Fruit fly (Drosophila melanogaster) whole organism, embryonic: ENCODE measurements around the gene brv3.

Source experiments
- Abd-B ChIP-seq: fragments of 200-800 bp; sonication (Bioruptor generic); optimal IDR thresholded peaks from 2 replicates; lab custom pipeline; 2018; ENCODE audit warnings: missing biosample characterization, mild to moderate bottlenecking, missing genetic modification characterization, moderate library complexity
- Atf3 ChIP-seq: fragments of 200-800 bp; sonication (Bioruptor generic); optimal IDR thresholded peaks from 3 replicates; lab custom pipeline; 2016; ENCODE audit warnings: missing biosample characterization, missing genetic modification characterization
- CG1024 ChIP-seq: fragments of 200-800 bp; sonication (Bioruptor generic); IDR thresholded peaks from 2 replicates; pipeline ENCODE4 v1.3.6; 2022; ENCODE audit warnings: missing biosample characterization, missing genetic modification characterization
- CG11247 ChIP-seq: fragments of 200-800 bp; sonication (Bioruptor generic); IDR thresholded peaks from 2 replicates; pipeline ENCODE4 v1.3.6; 2022; ENCODE audit warnings: missing biosample characterization, missing genetic modification characterization
- CG11456 ChIP-seq: fragments of 200-800 bp; sonication (Bioruptor generic); IDR thresholded peaks from 3 replicates; pipeline ENCODE4 v1.3.6; 2022; ENCODE audit warnings: missing biosample characterization, missing genetic modification characterization
- CG11560 ChIP-seq: fragments of 200-800 bp; sonication (Bioruptor generic); IDR thresholded peaks from 3 replicates; pipeline ENCODE4 v1.3.6; 2022; ENCODE audit warnings: missing biosample characterization, missing genetic modification characterization
- CG11723 ChIP-seq: fragments of 200-800 bp; sonication (Bioruptor generic); optimal IDR thresholded peaks from 2 replicates; lab custom pipeline; 2017; ENCODE audit warnings: missing biosample characterization, mild to moderate bottlenecking, missing genetic modification characterization
- CG13424 ChIP-seq: fragments of 200-800 bp; sonication (Bioruptor generic); optimal IDR thresholded peaks from 2 replicates; lab custom pipeline; 2019; ENCODE audit warnings: missing biosample characterization, mild to moderate bottlenecking, missing genetic modification characterization, moderate library complexity
- CG14441 ChIP-seq: fragments of 200-800 bp; sonication (Bioruptor generic); IDR thresholded peaks from 2 replicates; pipeline ENCODE4 v1.3.6; 2022; ENCODE audit warnings: missing biosample characterization, missing genetic modification characterization
- CG15073 ChIP-seq: fragments of 200-800 bp; sonication (Bioruptor generic); optimal IDR thresholded peaks from 2 replicates; lab custom pipeline; 2016; ENCODE audit warnings: missing biosample characterization, missing genetic modification characterization
- CG15269 ChIP-seq: fragments of 200-800 bp; sonication (Bioruptor generic); optimal IDR thresholded peaks from 2 replicates; lab custom pipeline; 2018; ENCODE audit warnings: missing biosample characterization, mild to moderate bottlenecking, missing genetic modification characterization, moderate library complexity
- CG16815 ChIP-seq: fragments of 200-800 bp; sonication (Bioruptor generic); optimal IDR thresholded peaks from 3 replicates; lab custom pipeline; 2017; ENCODE audit warnings: missing biosample characterization, mild to moderate bottlenecking, missing genetic modification characterization
- CG17612 ChIP-seq: fragments of 200-800 bp; sonication (Bioruptor generic); IDR thresholded peaks from 2 replicates; pipeline ENCODE4 v1.3.6; 2022; ENCODE audit warnings: missing biosample characterization, missing genetic modification characterization
- CG18476 ChIP-seq: fragments of 200-800 bp; sonication (Bioruptor generic); optimal IDR thresholded peaks from 2 replicates; lab custom pipeline; 2016; ENCODE audit warnings: missing biosample characterization, mild to moderate bottlenecking, missing genetic modification characterization
- CG2120 ChIP-seq: fragments of 200-800 bp; sonication (Bioruptor generic); optimal IDR thresholded peaks from 3 replicates; lab custom pipeline; 2016; ENCODE audit warnings: missing biosample characterization, missing genetic modification characterization
- CG2202 ChIP-seq: fragments of 200-800 bp; sonication (Bioruptor generic); optimal IDR thresholded peaks from 2 replicates; lab custom pipeline; 2018; ENCODE audit warnings: missing biosample characterization, mild to moderate bottlenecking, missing genetic modification characterization
- CG31388 ChIP-seq: fragments of 200-800 bp; sonication (Bioruptor generic); optimal IDR thresholded peaks from 2 replicates; lab custom pipeline; 2016; ENCODE audit warnings: missing biosample characterization, missing genetic modification characterization
- CG32532 ChIP-seq: fragments of 200-800 bp; sonication (Bioruptor generic); IDR thresholded peaks from 2 replicates; pipeline ENCODE4 v1.3.6; 2022; ENCODE audit warnings: missing biosample characterization, missing genetic modification characterization
- CG33213 ChIP-seq: fragments of 200-800 bp; sonication (Bioruptor generic); optimal IDR thresholded peaks from 3 replicates; lab custom pipeline; 2016; ENCODE audit warnings: missing biosample characterization, missing genetic modification characterization
- CG42726 ChIP-seq: fragments of 200-800 bp; sonication (Bioruptor generic); IDR thresholded peaks from 2 replicates; pipeline ENCODE4 v1.3.6; 2022; ENCODE audit warnings: missing biosample characterization, missing genetic modification characterization; ENCODE audit not compliant: partially characterized antibody
- CG4360 ChIP-seq: fragments of 200-800 bp; sonication (Bioruptor generic); IDR thresholded peaks from 2 replicates; pipeline ENCODE4 v1.3.6; 2022; ENCODE audit warnings: missing biosample characterization, missing genetic modification characterization
- CG7357 ChIP-seq: fragments of 200-800 bp; sonication (Bioruptor generic); IDR thresholded peaks from 3 replicates; pipeline ENCODE4 v1.3.6; 2022; ENCODE audit warnings: missing biosample characterization, missing genetic modification characterization
- CG8944 ChIP-seq: fragments of 200-800 bp; sonication (Bioruptor generic); optimal IDR thresholded peaks from 3 replicates; lab custom pipeline; 2016; ENCODE audit warnings: missing biosample characterization, missing genetic modification characterization
- Dll ChIP-seq: fragments of 200-800 bp; sonication (Bioruptor generic); IDR thresholded peaks from 4 replicates; pipeline ENCODE4 v1.3.6; 2022; ENCODE audit warnings: missing biosample characterization, missing genetic modification characterization; ENCODE audit not compliant: partially characterized antibody
- E2f2 ChIP-seq: fragments of 200-800 bp; sonication (Bioruptor generic); IDR thresholded peaks from 2 replicates; pipeline ENCODE4 v1.3.6; 2022; ENCODE audit warnings: missing biosample characterization, missing genetic modification characterization
- Ets97D ChIP-seq: fragments of 200-800 bp; sonication (Bioruptor generic); optimal IDR thresholded peaks from 3 replicates; lab custom pipeline; 2016; ENCODE audit warnings: missing biosample characterization, missing genetic modification characterization
- H15 ChIP-seq: fragments of 200-800 bp; sonication (Bioruptor generic); IDR thresholded peaks from 3 replicates; pipeline ENCODE4 v1.3.6; 2022; ENCODE audit warnings: missing biosample characterization, missing genetic modification characterization
- Hand ChIP-seq: fragments of 200-800 bp; sonication (Bioruptor generic); optimal IDR thresholded peaks from 2 replicates; lab custom pipeline; 2017; ENCODE audit warnings: mild to moderate bottlenecking, missing biosample characterization, missing genetic modification reagents, missing genetic modification characterization
- Lim3 ChIP-seq: fragments of 200-800 bp; sonication (Bioruptor generic); IDR thresholded peaks from 2 replicates; pipeline ENCODE4 v1.3.6; 2022; ENCODE audit warnings: missing biosample characterization, missing genetic modification characterization
- Oaz ChIP-seq: fragments of 200-800 bp; sonication (Bioruptor generic); IDR thresholded peaks from 2 replicates; pipeline ENCODE4 v1.3.6; 2022; ENCODE audit warnings: missing biosample characterization, missing genetic modification characterization
- Ptx1 ChIP-seq: fragments of 200-800 bp; sonication (Bioruptor generic); IDR thresholded peaks from 2 replicates; pipeline ENCODE4 v1.3.6; 2022; ENCODE audit warnings: missing biosample characterization, missing genetic modification characterization
- Spps ChIP-seq: fragments of 200-800 bp; sonication (Bioruptor generic); optimal IDR thresholded peaks from 2 replicates; lab custom pipeline; 2018; ENCODE audit warnings: missing biosample characterization, mild to moderate bottlenecking, missing genetic modification characterization
- Ssrp ChIP-seq: fragments of 200-800 bp; sonication (Bioruptor generic); optimal IDR thresholded peaks from 2 replicates; lab custom pipeline; 2018; ENCODE audit warnings: missing biosample characterization, mild to moderate bottlenecking, missing genetic modification characterization, moderate library complexity
- Tbp ChIP-seq: fragments of >200 bp; optimal IDR thresholded peaks from 2 replicates; lab custom pipeline; 2018; ENCODE audit warnings: missing biosample characterization, missing genetic modification characterization
- ase ChIP-seq: fragments of 200-800 bp; sonication (Bioruptor generic); IDR thresholded peaks from 3 replicates; pipeline ENCODE4 v1.3.6; 2022; ENCODE audit warnings: missing biosample characterization, missing genetic modification characterization
- bcd ChIP-seq: fragments of 200-800 bp; sonication (Bioruptor generic); optimal IDR thresholded peaks from 2 replicates; lab custom pipeline; 2017; ENCODE audit warnings: missing biosample characterization, mild to moderate bottlenecking, missing genetic modification characterization
- chm ChIP-seq: fragments of 200-800 bp; sonication (Bioruptor generic); IDR thresholded peaks from 2 replicates; pipeline ENCODE4 v1.3.6; 2022; ENCODE audit warnings: missing biosample characterization, missing genetic modification characterization
- grn ChIP-seq: fragments of 200-800 bp; sonication (Bioruptor generic); optimal IDR thresholded peaks from 3 replicates; lab custom pipeline; 2017; ENCODE audit warnings: missing biosample characterization, missing genetic modification characterization
- gro ChIP-seq: fragments of 200-800 bp; sonication (Bioruptor generic); optimal IDR thresholded peaks from 2 replicates; lab custom pipeline; 2016; ENCODE audit warnings: missing biosample characterization, missing genetic modification characterization
- gt ChIP-seq: fragments of 200-800 bp; sonication (Bioruptor generic); IDR thresholded peaks from 2 replicates; pipeline ENCODE4 v1.3.6; 2022; ENCODE audit warnings: missing biosample characterization, missing genetic modification characterization
- h ChIP-seq: fragments of >200 bp; optimal IDR thresholded peaks from 2 replicates; lab custom pipeline; 2017
- ham ChIP-seq: fragments of 200-800 bp; sonication (Bioruptor generic); IDR thresholded peaks from 2 replicates; pipeline ENCODE4 v1.3.6; 2022; ENCODE audit warnings: missing biosample characterization, missing genetic modification characterization
- hb ChIP-seq: fragments of 200-800 bp; sonication (Bioruptor generic); IDR thresholded peaks from 3 replicates; pipeline ENCODE4 v1.3.6; 2022; ENCODE audit warnings: missing biosample characterization, missing genetic modification characterization; ENCODE audit not compliant: partially characterized antibody
- kah ChIP-seq: fragments of 200-800 bp; sonication (Bioruptor generic); optimal IDR thresholded peaks from 2 replicates; lab custom pipeline; 2018; ENCODE audit warnings: missing biosample characterization, mild to moderate bottlenecking, missing genetic modification characterization
- kni ChIP-seq: fragments of 200-800 bp; sonication (Bioruptor generic); optimal IDR thresholded peaks from 3 replicates; lab custom pipeline; 2017; ENCODE audit warnings: mild to moderate bottlenecking, missing biosample characterization, missing genetic modification reagents, missing genetic modification characterization
- luna ChIP-seq: fragments of 200-800 bp; sonication (Bioruptor generic); optimal IDR thresholded peaks from 2 replicates; lab custom pipeline; 2016; ENCODE audit warnings: missing biosample characterization, missing genetic modification characterization
- onecut ChIP-seq: fragments of 200-800 bp; sonication (Bioruptor generic); IDR thresholded peaks from 2 replicates; pipeline ENCODE4 v1.3.6; 2022; ENCODE audit warnings: missing biosample characterization, missing genetic modification characterization
- pho ChIP-seq: fragments of 200-800 bp; sonication (Bioruptor generic); optimal IDR thresholded peaks from 2 replicates; lab custom pipeline; 2016; ENCODE audit warnings: missing biosample characterization, missing genetic modification characterization
- row ChIP-seq: fragments of 200-800 bp; sonication (Bioruptor generic); IDR thresholded peaks from 3 replicates; pipeline ENCODE4 v1.3.6; 2022; ENCODE audit warnings: missing biosample characterization, missing genetic modification characterization
- slou ChIP-seq: fragments of 200-800 bp; sonication (Bioruptor generic); optimal IDR thresholded peaks from 3 replicates; lab custom pipeline; 2016; ENCODE audit warnings: missing biosample characterization, missing genetic modification characterization
- usp ChIP-seq: fragments of >200 bp; optimal IDR thresholded peaks from 2 replicates; lab custom pipeline; 2017; ENCODE audit warnings: missing biosample characterization, missing genetic modification characterization
- vnd ChIP-seq: fragments of 200-800 bp; sonication (Bioruptor generic); IDR thresholded peaks from 3 replicates; pipeline ENCODE4 v1.3.6; 2022; ENCODE audit warnings: missing biosample characterization, missing genetic modification characterization; ENCODE audit not compliant: partially characterized antibody
- zf30C ChIP-seq: fragments of 200-800 bp; sonication (Bioruptor generic); optimal IDR thresholded peaks from 3 replicates; lab custom pipeline; 2018; ENCODE audit warnings: missing biosample characterization, mild to moderate bottlenecking, missing genetic modification characterization

The brv3 gene

DNA sequence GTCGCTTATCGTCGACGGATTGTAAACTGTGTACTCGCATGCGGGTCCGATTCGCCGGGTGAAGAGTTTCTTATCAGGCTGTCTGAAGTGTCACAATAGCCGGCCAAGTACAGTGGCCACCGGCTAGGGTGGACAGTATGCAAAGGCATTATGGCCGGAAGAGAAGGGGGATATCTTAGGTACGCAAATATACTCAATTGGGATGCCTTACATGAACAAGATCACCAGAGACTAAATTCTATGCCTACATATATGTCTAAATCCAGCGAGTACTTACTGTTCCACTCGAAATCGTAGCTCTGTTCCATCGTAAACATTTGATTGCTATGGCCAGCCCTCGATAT lies 30.6 kb downstream of the brv3 start (continued):
- TF ChIP-seq vnd (GFP tag; lab: Robert Waterston, UW) (peak; percentile 55; the same call in 2 of the 3 replicates), ham (GFP tag; lab: Robert Waterston, UW) (peak; percentile 64; the same call in 1 of the 2 replicates), Ssrp (tag; lab: Kevin White, UChicago) (peak; percentile 77), Tbp (GFP tag; lab: Kevin White, UChicago) (no peak), H15 (GFP tag; lab: Robert Waterston, UW) (peak; percentile 94), CG15073 (GFP tag; lab: Kevin White, UChicago) (peak; percentile 60), CG11456 (GFP tag; lab: Robert Waterston, UW) (peak; percentile 98), h (lab: Kevin White, UChicago) (no peak), CG1024 (GFP tag; lab: Robert Waterston, UW) (peak; percentile 85), onecut (peak; percentile 80), CG32532 (GFP tag; lab: Robert Waterston, UW) (peak; percentile 97), CG42726 (GFP tag; lab: Robert Waterston, UW) (no peak), gro (GFP tag; lab: Kevin White, UChicago) (peak; percentile 92), CG11560 (peak; percentile 88), CG16815 (GFP tag; lab: Kevin White, UChicago) (peak; percentile 79), Dll (no peak), Ets97D (GFP tag; lab: Kevin White, UChicago) (peak; percentile 69), kah (peak; percentile 64), E2f2 (GFP tag; lab: Robert Waterston, UW) (peak; percentile 67), CG17612 (GFP tag; lab: Robert Waterston, UW) (peak; percentile 88), slou (peak; percentile 79), CG8944 (GFP tag; lab: Kevin White, UChicago) (peak; percentile 91), Hand (peak; percentile 92), CG4360 (GFP tag; lab: Robert Waterston, UW) (peak; percentile 67), Ptx1 (GFP tag; lab: Robert Waterston, UW) (peak; percentile 96), Atf3 (GFP tag; lab: Kevin White, UChicago) (peak; percentile 78), Lim3 (GFP tag; lab: Robert Waterston, UW) (peak; percentile 75), CG11723 (peak; percentile 78), CG18476 (GFP tag; lab: Kevin White, UChicago) (peak; percentile 83), chm (GFP tag; lab: Robert Waterston, UW) (peak; percentile 86; the same call in 1 of the 2 replicates), Oaz (GFP tag; lab: Robert Waterston, UW) (peak; percentile 86), ase (GFP tag; lab: Robert Waterston, UW) (peak; percentile 88), CG7357 (GFP tag; lab: Robert Waterston, UW) (peak; percentile 88), CG2202 (tag; lab: Kevin White, UChicago) (no peak), zf30C (GFP tag; lab: Kevin White, UChicago) (no peak), grn (GFP tag; lab: Kevin White, UChicago) (peak; percentile 84), Spps (tag; lab: Kevin White, UChicago) (peak; percentile 39), kni (GFP tag; lab: Kevin White, UChicago) (no peak), pho (GFP tag; lab: Kevin White, UChicago) (peak; percentile 90), bcd (GFP tag; lab: Kevin White, UChicago) (peak; percentile 92), CG11247 (GFP tag; lab: Robert Waterston, UW) (peak; percentile 95), row (GFP tag; lab: Robert Waterston, UW) (peak; percentile 97), CG14441 (GFP tag; lab: Robert Waterston, UW) (peak; percentile 96), CG13424 (tag; lab: Kevin White, UChicago) (peak; percentile 86), CG31388 (GFP tag; lab: Kevin White, UChicago) (peak; percentile 85), CG33213 (GFP tag; lab: Kevin White, UChicago) (peak; percentile 91), luna (peak; percentile 89), usp (GFP tag; lab: Kevin White, UChicago) (no peak), gt (GFP tag; lab: Robert Waterston, UW) (peak; percentile 66), CG2120 (peak; percentile 97), hb (GFP tag; lab: Robert Waterston, UW) (no peak), Abd-B (GFP tag; lab: Kevin White, UChicago) (peak; percentile 82), CG15269 (tag; lab: Kevin White, UChicago) (peak; percentile 93)
